Worm (Caenorhabditis elegans) whole organism, early embryonic: Measurements from ENCODE around the gene spi-1.

Experiments
- B0310.2 ChIP-seq: sonication (generic microtip); optimal IDR thresholded peaks from 2 replicates; lab custom pipeline; 2016; ENCODE audit warnings: mild to moderate bottlenecking, missing genetic modification characterization, missing compliant biosample characterization
- F13C5.2 ChIP-seq: sonication (generic microtip); optimal IDR thresholded peaks from 2 replicates; lab custom pipeline; 2017; ENCODE audit warnings: mild to moderate bottlenecking, missing genetic modification characterization, inconsistent platforms, missing compliant biosample characterization
- aly-1 ChIP-seq: sonication (generic microtip); optimal IDR thresholded peaks from 2 replicates; lab custom pipeline; 2016; ENCODE audit warnings: missing genetic modification characterization, missing compliant biosample characterization
- ama-1 ChIP-seq: fragments of 150-350 bp; optimal IDR thresholded peaks from 2 replicates; lab custom pipeline; 2014
- ceh-13 ChIP-seq: fragments of 200-800 bp; sonication (Bioruptor generic); optimal IDR thresholded peaks from 2 replicates; lab custom pipeline; 2018; ENCODE audit warnings: mild to moderate bottlenecking, missing genetic modification characterization, missing compliant biosample characterization
- ceh-36 ChIP-seq: sonication (generic microtip); optimal IDR thresholded peaks from 2 replicates; lab custom pipeline; 2016; ENCODE audit warnings: missing genetic modification characterization, inconsistent platforms, missing compliant biosample characterization
- ets-7 ChIP-seq: sonication (generic microtip); optimal IDR thresholded peaks from 2 replicates; lab custom pipeline; 2016; ENCODE audit warnings: missing genotype, missing genetic modification characterization, missing compliant biosample characterization
- flt-1 ChIP-seq: fragments of 200-800 bp; sonication (Bioruptor generic); IDR thresholded peaks from 2 replicates; pipeline ENCODE4 v1.3.6; 2022; ENCODE audit warnings: missing genetic modification characterization, missing compliant biosample characterization
- hmbx-1 ChIP-seq: sonication (generic microtip); optimal IDR thresholded peaks from 2 replicates; lab custom pipeline; 2016; ENCODE audit warnings: mild to moderate bottlenecking, missing genetic modification characterization, missing compliant biosample characterization
- hmg-4 ChIP-seq: fragments of 200-800 bp; sonication (Bioruptor generic); optimal IDR thresholded peaks from 2 replicates; lab custom pipeline; 2018; ENCODE audit warnings: mild to moderate bottlenecking, missing genetic modification characterization, missing compliant biosample characterization
- hnd-1 ChIP-seq: sonication (generic microtip); optimal IDR thresholded peaks from 2 replicates; lab custom pipeline; 2016; ENCODE audit warnings: missing genetic modification characterization, missing compliant biosample characterization
- pes-1 ChIP-seq: fragments of 200-800 bp; sonication (Bioruptor generic); IDR thresholded peaks from 2 replicates; pipeline ENCODE4 v1.3.6; 2022; ENCODE audit warnings: missing genetic modification reagents, missing genetic modification characterization, missing compliant biosample characterization
- scrt-1 ChIP-seq: fragments of 200-800 bp; sonication (Bioruptor generic); IDR thresholded peaks from 2 replicates; pipeline ENCODE4 v1.3.6; 2022; ENCODE audit warnings: missing genetic modification characterization, missing compliant biosample characterization
- sea-1 ChIP-seq: fragments of 200-800 bp; sonication (Bioruptor generic); conservative IDR thresholded peaks from 2 replicates; pipeline ENCODE4 v1.3.6; 2022; ENCODE audit warnings: missing genetic modification characterization, missing compliant biosample characterization
- tbx-11 ChIP-seq: fragments of 200-800 bp; sonication (Bioruptor generic); IDR thresholded peaks from 2 replicates; pipeline ENCODE4 v1.3.6; 2022; ENCODE audit warnings: missing genetic modification characterization, missing compliant biosample characterization
- tbx-37 ChIP-seq: fragments of 200-800 bp; sonication (Bioruptor generic); conservative IDR thresholded peaks from 2 replicates; pipeline ENCODE4 v1.3.6; 2022; ENCODE audit warnings: missing genetic modification reagents, missing genetic modification characterization, missing compliant biosample characterization
- tra-4 ChIP-seq: sonication (generic microtip); optimal IDR thresholded peaks from 2 replicates; lab custom pipeline; 2017; ENCODE audit warnings: missing genetic modification characterization, missing compliant biosample characterization

Gene spi-1

DNA sequence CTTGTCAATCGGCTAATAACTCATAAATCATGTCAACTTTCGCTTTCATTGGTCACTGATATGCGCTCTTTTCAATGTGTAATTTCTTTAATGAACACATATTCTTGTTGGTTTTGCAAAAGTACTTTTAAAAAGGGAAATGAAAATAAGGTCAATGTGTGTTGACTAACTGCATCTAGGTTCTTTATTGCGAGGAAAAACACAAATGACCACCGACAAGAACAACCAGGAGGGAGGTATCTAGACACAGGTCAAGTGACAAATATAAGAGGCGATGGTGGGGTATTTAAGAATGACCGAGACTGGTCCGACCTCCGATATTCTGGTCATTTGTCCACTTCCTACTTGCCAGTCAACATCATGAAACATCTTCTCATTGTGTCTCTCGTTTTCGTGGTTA lies at the start of gene spi-1:
Gene spi-1 (plus strand): TSS at position 178 of the 400 bp plus-strand sequence.
- TF ChIP-seq hmg-4 (GFP tag; lab: Kevin White, UChicago) (no peak), ceh-13 (no peak), tbx-11 (no peak), scrt-1 (no peak), tra-4 (tag; lab: Kevin White, UChicago) (no peak), B0310.2 (no peak)

- TF ChIP-seq ceh-13 (no peak), pes-1 (GFP tag; lab: Robert Waterston, UW) (no peak), ama-1 (lab: Kevin White, UChicago) (no peak), F13C5.2 (tag; lab: Kevin White, UChicago) (no peak), tbx-37 (GFP tag; lab: Robert Waterston, UW) (no peak), B0310.2 (no peak), tbx-11 (no peak), hmbx-1 (no peak)
Observed at ce11 chrII:7456184-7456583, 39.9 kb upstream of the spi-1 start, which contains the start of gene D1022.3. TSS of gene D1022.3 (minus strand) at chrII:7456284.

DNA sequence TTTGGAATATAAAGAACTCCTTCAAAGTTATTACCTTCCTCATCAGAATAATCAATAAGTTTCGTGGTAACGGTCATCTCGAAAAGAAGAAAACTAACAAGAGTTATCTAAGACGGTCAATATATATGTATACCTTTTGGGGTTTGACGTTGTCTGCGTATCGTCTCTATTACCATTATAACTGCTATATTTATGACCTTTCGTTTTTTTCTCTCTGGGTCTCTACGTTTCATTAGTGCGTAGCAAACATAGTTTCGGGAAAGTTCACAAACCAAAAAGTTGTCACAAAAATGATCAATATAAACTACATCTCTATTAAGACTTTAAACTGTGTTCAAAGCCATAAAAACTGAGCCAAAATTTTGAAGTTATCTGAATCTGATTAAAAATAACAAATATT lies 38.8 kb upstream of the spi-1 start, which contains the start of gene D1022.4:
Gene D1022.4 (minus strand): TSS at position 83 of the 400 bp plus-strand sequence.
- TF ChIP-seq F13C5.2 (tag; lab: Kevin White, UChicago), result no peak

- TF ChIP-seq pes-1 (GFP tag; lab: Robert Waterston, UW), result no peak
- no peak for TF ChIP-seq hmbx-1
- no peak for TF ChIP-seq sea-1 (GFP tag; lab: Robert Waterston, UW)
- TF ChIP-seq B0310.2, result no peak
- TF ChIP-seq ets-7 (tag; lab: Kevin White, UChicago), result no peak
- TF ChIP-seq tbx-11, result no peak
- TF ChIP-seq flt-1, result no peak
- TF ChIP-seq ama-1 (lab: Kevin White, UChicago), result no peak
- TF ChIP-seq scrt-1, result no peak
- no peak for TF ChIP-seq ceh-13
- no peak for TF ChIP-seq F13C5.2 (tag; lab: Kevin White, UChicago)
- TF ChIP-seq tra-4 (tag; lab: Kevin White, UChicago), result no peak
- TF ChIP-seq hmg-4 (GFP tag; lab: Kevin White, UChicago), result no peak
- TF ChIP-seq ceh-36, result no peak
- no peak for TF ChIP-seq hnd-1
- no peak for TF ChIP-seq tbx-37 (GFP tag; lab: Robert Waterston, UW)
- TF ChIP-seq aly-1 (tag; lab: Kevin White, UChicago), result no peak
Observed at ce11 chrII:7458706-7459105, 37.3 kb upstream of the spi-1 start, which contains the start of gene D1022.5. TSS of gene D1022.5 (minus strand) at chrII:7458806.

DNA sequence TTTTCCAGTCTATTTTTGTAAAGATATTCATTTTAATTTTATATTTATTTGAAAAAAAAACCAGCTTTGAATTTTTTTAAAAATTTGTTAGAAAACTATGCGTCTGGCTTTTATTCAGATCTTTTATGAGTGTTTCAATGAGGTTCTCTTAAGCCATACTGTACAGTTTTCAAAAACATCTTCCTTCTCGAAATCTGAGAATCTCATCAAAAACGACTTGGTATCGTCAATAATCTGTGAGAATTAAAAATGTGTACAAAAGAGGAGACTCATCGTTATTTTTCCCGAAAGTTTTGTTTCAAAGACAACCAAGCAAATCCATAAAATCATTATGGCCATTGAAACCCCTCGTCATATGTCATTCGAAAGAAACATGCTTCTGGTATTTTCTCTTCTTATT lies 36.8 kb upstream of the spi-1 start, which contains the start of gene D1022.2:
Gene D1022.2 (plus strand): TSS at position 301 of the 400 bp plus-strand sequence.
- TF ChIP-seq tra-4 (tag; lab: Kevin White, UChicago) (no peak), pes-1 (GFP tag; lab: Robert Waterston, UW) (no peak), scrt-1 (no peak), aly-1 (tag; lab: Kevin White, UChicago) (no peak), ama-1 (lab: Kevin White, UChicago) (no peak), sea-1 (GFP tag; lab: Robert Waterston, UW) (no peak), flt-1 (no peak), B0310.2 (no peak), ceh-13 (no peak), ets-7 (tag; lab: Kevin White, UChicago) (no peak), hmg-4 (GFP tag; lab: Kevin White, UChicago) (no peak), hmbx-1 (no peak)

ce11 chrII:7465519-7465918 lies 30.5 kb upstream of the spi-1 start, which contains the start of gene sro-1:
TSS of gene sro-1 (minus strand) at chrII:7465619.
- no peak for TF ChIP-seq ceh-36
- TF ChIP-seq F13C5.2 (tag; lab: Kevin White, UChicago), result no peak
- no peak for TF ChIP-seq scrt-1
- TF ChIP-seq hnd-1, result no peak
- TF ChIP-seq ceh-13, result no peak

ce11 chrII:7469318-7469717 lies 26.7 kb upstream of the spi-1 start:
- TF ChIP-seq F13C5.2 (tag; lab: Kevin White, UChicago) (no peak), tra-4 (tag; lab: Kevin White, UChicago) (no peak), ama-1 (lab: Kevin White, UChicago) (no peak)

DNA sequence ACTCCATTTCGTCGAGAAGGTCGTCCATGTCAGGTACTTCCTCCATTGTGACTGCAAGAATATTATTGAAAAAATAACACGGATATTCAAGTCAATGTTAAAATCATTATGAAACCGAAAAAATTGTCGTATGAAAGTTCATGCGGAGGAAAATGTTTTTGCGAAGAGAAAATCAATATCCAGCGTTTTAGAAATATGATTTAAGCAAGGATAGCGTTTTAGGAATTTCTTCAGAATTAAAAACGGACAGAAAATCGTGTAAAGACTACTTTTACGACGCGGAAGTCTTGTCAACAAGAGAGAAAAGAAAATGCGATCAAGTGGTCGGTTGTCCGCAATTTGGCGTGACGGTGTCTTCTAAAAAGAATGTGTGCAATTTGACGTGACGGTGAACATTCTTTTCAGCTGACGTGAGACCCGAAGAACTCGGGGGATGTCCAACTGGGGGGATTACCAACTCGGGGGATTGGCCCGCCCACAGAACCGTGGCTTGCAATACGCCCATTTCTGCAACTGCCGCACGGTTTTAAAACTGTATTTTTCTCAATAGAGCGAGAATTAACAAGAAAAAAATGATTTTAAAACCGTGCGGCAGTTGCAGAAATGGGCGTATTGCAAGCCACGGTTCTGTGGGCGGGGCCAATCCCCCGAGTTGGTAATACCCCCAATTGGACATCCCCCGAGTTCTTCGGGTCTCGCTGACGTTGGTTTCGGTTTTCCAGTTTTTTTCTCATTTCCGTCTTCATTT lies 17.4 kb upstream of the spi-1 start, which contains the start of the genes aka-1 and ubc-6:
Gene aka-1 (minus strand): TSS at position 51 of the 748 bp plus-strand sequence.
Gene ubc-6 (plus strand): TSS at position 701 of the 748 bp plus-strand sequence.
- TF ChIP-seq hmbx-1 (no peak), B0310.2 (no peak), ama-1 (lab: Kevin White, UChicago) (no peak), ceh-36 (peak; percentile 17), tbx-11 (no peak), scrt-1 (peak; percentile 29; the same call in 1 of the 2 replicates), ceh-13 (no peak), F13C5.2 (tag; lab: Kevin White, UChicago) (peak; percentile 25), hnd-1 (no peak), hmg-4 (GFP tag; lab: Kevin White, UChicago) (no peak), aly-1 (tag; lab: Kevin White, UChicago) (no peak), tra-4 (tag; lab: Kevin White, UChicago) (no peak), flt-1 (no peak), tbx-37 (GFP tag; lab: Robert Waterston, UW) (peak; percentile 44; the same call in 1 of the 2 replicates), sea-1 (GFP tag; lab: Robert Waterston, UW) (peak; percentile 81), pes-1 (GFP tag; lab: Robert Waterston, UW) (peak; percentile 62; the same call in 1 of the 2 replicates), ets-7 (tag; lab: Kevin White, UChicago) (peak; percentile 34)
